Fruit fly (Drosophila melanogaster) whole organism, embryonic: Measurements from ENCODE around the gene BuGZ.

Experiments
- ATbp ChIP-seq: fragments of 200-800 bp; sonication (Bioruptor generic); optimal IDR thresholded peaks from 2 replicates; lab custom pipeline; 2017; ENCODE audit warnings: missing biosample characterization, mild to moderate bottlenecking, missing genetic modification characterization, missing genetic modification reagents
- Asciz ChIP-seq: fragments of 200-800 bp; sonication (Bioruptor generic); optimal IDR thresholded peaks from 2 replicates; lab custom pipeline; 2017; ENCODE audit warnings: missing biosample characterization, mild to moderate bottlenecking, missing genetic modification characterization, missing genetic modification reagents
- Blimp-1 ChIP-seq: fragments of 200-800 bp; sonication (Bioruptor generic); optimal IDR thresholded peaks from 3 replicates; lab custom pipeline; 2018; ENCODE audit warnings: missing biosample characterization, missing genetic modification characterization, mild to moderate bottlenecking, moderate library complexity, missing genetic modification reagents
- Bteb2 ChIP-seq: fragments of 200-800 bp; sonication (Bioruptor generic); optimal IDR thresholded peaks from 2 replicates; lab custom pipeline; 2016; ENCODE audit warnings: missing biosample characterization, missing genetic modification characterization
- CG10321 ChIP-seq: fragments of 200-800 bp; sonication (Bioruptor generic); IDR thresholded peaks from 2 replicates; pipeline ENCODE4 v1.3.6; 2022; ENCODE audit warnings: missing biosample characterization, missing genetic modification characterization
- CG10366 ChIP-seq: fragments of 200-800 bp; sonication (Bioruptor generic); IDR thresholded peaks from 2 replicates; pipeline ENCODE4 v1.3.6; 2022; ENCODE audit warnings: missing biosample characterization, missing genetic modification characterization
- CG11696 ChIP-seq: fragments of 200-800 bp; sonication (Bioruptor generic); IDR thresholded peaks from 2 replicates; pipeline ENCODE4 v1.3.6; 2022; ENCODE audit warnings: missing biosample characterization, missing genetic modification characterization
- CG1233 ChIP-seq: fragments of 200-800 bp; sonication (Bioruptor generic); optimal IDR thresholded peaks from 4 replicates; lab custom pipeline; 2018; ENCODE audit warnings: missing biosample characterization, mild to moderate bottlenecking, missing genetic modification characterization
- CG13296 ChIP-seq: fragments of 200-800 bp; sonication (Bioruptor generic); optimal IDR thresholded peaks from 3 replicates; lab custom pipeline; 2018; ENCODE audit warnings: missing biosample characterization, mild to moderate bottlenecking, missing genetic modification characterization
- CG13894 ChIP-seq: fragments of 200-800 bp; sonication (Bioruptor generic); optimal IDR thresholded peaks from 3 replicates; lab custom pipeline; 2018; ENCODE audit warnings: missing biosample characterization, mild to moderate bottlenecking, missing genetic modification characterization, moderate library complexity
- CG14441 ChIP-seq: fragments of 200-800 bp; sonication (Bioruptor generic); IDR thresholded peaks from 2 replicates; pipeline ENCODE4 v1.3.6; 2022; ENCODE audit warnings: missing biosample characterization, missing genetic modification characterization
- CG17359 ChIP-seq: fragments of 200-800 bp; sonication (Bioruptor generic); optimal IDR thresholded peaks from 3 replicates; lab custom pipeline; 2018; ENCODE audit warnings: missing biosample characterization, mild to moderate bottlenecking, missing genetic modification characterization, moderate library complexity
- CG18599 ChIP-seq: fragments of 200-800 bp; sonication (Bioruptor generic); optimal IDR thresholded peaks from 3 replicates; lab custom pipeline; 2017; ENCODE audit warnings: missing biosample characterization, missing genetic modification characterization, mild to moderate bottlenecking, moderate library complexity, missing genetic modification reagents
- CG2712 ChIP-seq: fragments of 200-800 bp; optimal IDR thresholded peaks from 3 replicates; lab custom pipeline; 2019; ENCODE audit warnings: missing biosample characterization, mild to moderate bottlenecking, missing genetic modification characterization, moderate library complexity
- CG3163 ChIP-seq: fragments of 200-800 bp; sonication (Bioruptor generic); optimal IDR thresholded peaks from 3 replicates; lab custom pipeline; 2016; ENCODE audit warnings: missing biosample characterization, missing genetic modification characterization
- CG32532 ChIP-seq: fragments of 200-800 bp; sonication (Bioruptor generic); IDR thresholded peaks from 2 replicates; pipeline ENCODE4 v1.3.6; 2022; ENCODE audit warnings: missing biosample characterization, missing genetic modification characterization
- CG32767 ChIP-seq: fragments of 200-800 bp; sonication (Bioruptor generic); IDR thresholded peaks from 2 replicates; pipeline ENCODE4 v1.3.6; 2022; ENCODE audit warnings: missing biosample characterization, missing genetic modification characterization
- CG32772 ChIP-seq: fragments of 200-800 bp; sonication (Bioruptor generic); IDR thresholded peaks from 2 replicates; pipeline ENCODE4 v1.3.6; 2022; ENCODE audit warnings: missing biosample characterization, missing genetic modification characterization
- CG3281 ChIP-seq: fragments of 200-800 bp; sonication (Bioruptor generic); optimal IDR thresholded peaks from 3 replicates; lab custom pipeline; 2017; ENCODE audit warnings: missing biosample characterization, mild to moderate bottlenecking, missing genetic modification characterization
- CG4617 ChIP-seq: fragments of 200-800 bp; sonication (Bioruptor generic); optimal IDR thresholded peaks from 3 replicates; lab custom pipeline; 2016; ENCODE audit warnings: missing biosample characterization, missing genetic modification characterization, borderline replicate concordance
- CG6689 ChIP-seq: fragments of 200-800 bp; sonication (Bioruptor generic); IDR thresholded peaks from 2 replicates; pipeline ENCODE4 v1.3.6; 2022; ENCODE audit warnings: missing biosample characterization, missing genetic modification characterization
- CG7372 ChIP-seq: fragments of 200-800 bp; sonication (Bioruptor generic); IDR thresholded peaks from 2 replicates; pipeline ENCODE4 v1.3.6; 2022; ENCODE audit warnings: missing biosample characterization, missing genetic modification characterization
- Camta ChIP-seq: fragments of 200-800 bp; sonication (Bioruptor generic); optimal IDR thresholded peaks from 2 replicates; lab custom pipeline; 2016; ENCODE audit warnings: missing biosample characterization, missing genetic modification characterization
- Drgx ChIP-seq: fragments of 200-800 bp; sonication (Bioruptor generic); IDR thresholded peaks from 2 replicates; pipeline ENCODE4 v1.3.6; 2022; ENCODE audit warnings: missing biosample characterization, missing genetic modification characterization
- Lpt ChIP-seq: fragments of >200 bp; optimal IDR thresholded peaks from 2 replicates; lab custom pipeline; 2018; ENCODE audit warnings: missing biosample characterization, missing genetic modification characterization
- MTF-1 ChIP-seq: fragments of 200-800 bp; sonication (Bioruptor generic); optimal IDR thresholded peaks from 2 replicates; lab custom pipeline; 2018; ENCODE audit warnings: missing biosample characterization, mild to moderate bottlenecking, missing genetic modification characterization, borderline replicate concordance
- Max ChIP-seq: fragments of 200-800 bp; sonication (Bioruptor generic); optimal IDR thresholded peaks from 2 replicates; lab custom pipeline; 2016; ENCODE audit warnings: missing biosample characterization, mild to moderate bottlenecking, missing genetic modification characterization
- Mrtf ChIP-seq: fragments of 200-800 bp; sonication (Bioruptor generic); IDR thresholded peaks from 3 replicates; pipeline ENCODE4 v1.3.6; 2022; ENCODE audit warnings: missing biosample characterization, missing genetic modification characterization
- Sox100B ChIP-seq: fragments of 200-800 bp; sonication (Bioruptor generic); optimal IDR thresholded peaks from 3 replicates; lab custom pipeline; 2018; ENCODE audit warnings: missing biosample characterization, mild to moderate bottlenecking, missing genetic modification characterization
- Xrp1 ChIP-seq: fragments of 200-800 bp; sonication (Bioruptor generic); IDR thresholded peaks from 2 replicates; pipeline ENCODE4 v1.3.6; 2022; ENCODE audit warnings: missing biosample characterization, missing genetic modification characterization
- abd-A ChIP-seq: fragments of 200-800 bp; sonication (Bioruptor generic); optimal IDR thresholded peaks from 3 replicates; lab custom pipeline; 2019; ENCODE audit warnings: missing biosample characterization, mild to moderate bottlenecking, missing genetic modification characterization, moderate library complexity
- caup ChIP-seq: fragments of 200-800 bp; sonication (Bioruptor generic); optimal IDR thresholded peaks from 3 replicates; lab custom pipeline; 2017; ENCODE audit warnings: missing biosample characterization, mild to moderate bottlenecking, missing genetic modification characterization, moderate library complexity; ENCODE audit not compliant: severe bottlenecking
- chinmo ChIP-seq: fragments of 200-800 bp; sonication (Bioruptor generic); IDR thresholded peaks from 4 replicates; pipeline ENCODE4 v1.3.6; 2022; ENCODE audit warnings: missing biosample characterization, missing genetic modification characterization; ENCODE audit not compliant: partially characterized antibody
- crol ChIP-seq: fragments of 200-800 bp; sonication (Bioruptor generic); IDR thresholded peaks from 2 replicates; pipeline ENCODE4 v1.3.6; 2022; ENCODE audit warnings: missing biosample characterization, missing genetic modification characterization
- cwo ChIP-seq: fragments of 200-800 bp; sonication (Bioruptor generic); optimal IDR thresholded peaks from 3 replicates; lab custom pipeline; 2017; ENCODE audit warnings: missing biosample characterization, missing genetic modification characterization, mild to moderate bottlenecking, moderate library complexity, missing genetic modification reagents
- exex ChIP-seq: fragments of 200-800 bp; sonication (Bioruptor generic); optimal IDR thresholded peaks from 4 replicates; lab custom pipeline; 2018; ENCODE audit warnings: missing biosample characterization, mild to moderate bottlenecking, missing genetic modification characterization, moderate library complexity
- fd96Cb ChIP-seq: fragments of 200-800 bp; sonication (Bioruptor generic); optimal IDR thresholded peaks from 2 replicates; lab custom pipeline; 2018; ENCODE audit warnings: missing biosample characterization, mild to moderate bottlenecking, missing genetic modification characterization, moderate library complexity
- gem ChIP-seq: fragments of 200-800 bp; sonication (Bioruptor generic); optimal IDR thresholded peaks from 2 replicates; lab custom pipeline; 2019; ENCODE audit warnings: missing biosample characterization, mild to moderate bottlenecking, missing genetic modification characterization, moderate library complexity
- grau ChIP-seq: fragments of 200-800 bp; optimal IDR thresholded peaks from 3 replicates; lab custom pipeline; 2019; ENCODE audit warnings: missing biosample characterization, mild to moderate bottlenecking, missing genetic modification characterization, moderate library complexity
- gt ChIP-seq: fragments of 200-800 bp; sonication (Bioruptor generic); IDR thresholded peaks from 2 replicates; pipeline ENCODE4 v1.3.6; 2022; ENCODE audit warnings: missing biosample characterization, missing genetic modification characterization
- ind ChIP-seq: fragments of 200-800 bp; sonication (Bioruptor generic); optimal IDR thresholded peaks from 3 replicates; lab custom pipeline; 2016; ENCODE audit warnings: missing biosample characterization, missing genetic modification characterization
- lmd ChIP-seq: fragments of 200-800 bp; sonication (Bioruptor generic); IDR thresholded peaks from 2 replicates; pipeline ENCODE4 v1.3.6; 2022; ENCODE audit warnings: missing biosample characterization, missing genetic modification characterization
- pan ChIP-seq, 4 experiments: fragments of >200 bp in 3 of 4; fragments of 200-800 bp in 1 of 4; sonication (Bioruptor generic) in 1 of 4; optimal IDR thresholded peaks in 3 of 4; IDR thresholded peaks in 1 of 4; 2 replicates each; pipeline versions ENCODE4 v1.3.6 to Lab custom; 2017 to 2022; ENCODE audit warnings: missing biosample characterization in 2 of 4, missing genetic modification characterization in 2 of 4, mixed read lengths in 1 of 4
- phol ChIP-seq: fragments of 200-800 bp; sonication (Bioruptor generic); optimal IDR thresholded peaks from 3 replicates; lab custom pipeline; 2018; ENCODE audit warnings: missing biosample characterization, mild to moderate bottlenecking, missing genetic modification characterization, moderate library complexity
- row ChIP-seq: fragments of 200-800 bp; sonication (Bioruptor generic); IDR thresholded peaks from 3 replicates; pipeline ENCODE4 v1.3.6; 2022; ENCODE audit warnings: missing biosample characterization, missing genetic modification characterization
- scrt ChIP-seq: fragments of 200-800 bp; sonication (Bioruptor generic); optimal IDR thresholded peaks from 2 replicates; lab custom pipeline; 2018; ENCODE audit warnings: missing biosample characterization, mild to moderate bottlenecking, missing genetic modification characterization, moderate library complexity
- sens ChIP-seq: fragments of 200-800 bp; sonication (Bioruptor generic); peaks from one replicate; lab custom pipeline; 2016; ENCODE audit warnings: missing biosample characterization, missing genetic modification characterization
- sim ChIP-seq: fragments of 200-800 bp; sonication (Bioruptor generic); IDR thresholded peaks from 2 replicates; pipeline ENCODE4 v1.3.6; 2022; ENCODE audit warnings: missing biosample characterization, missing genetic modification characterization
- tap ChIP-seq: fragments of 200-800 bp; optimal IDR thresholded peaks from 3 replicates; lab custom pipeline; 2019; ENCODE audit warnings: missing biosample characterization, mild to moderate bottlenecking, missing genetic modification characterization, moderate library complexity
- ttk ChIP-seq: fragments of 200-800 bp; sonication (Bioruptor generic); IDR thresholded peaks from 2 replicates; pipeline ENCODE4 v2.1.2; 2022; ENCODE audit warnings: missing biosample characterization, missing genetic modification characterization

The BuGZ gene

DNA sequence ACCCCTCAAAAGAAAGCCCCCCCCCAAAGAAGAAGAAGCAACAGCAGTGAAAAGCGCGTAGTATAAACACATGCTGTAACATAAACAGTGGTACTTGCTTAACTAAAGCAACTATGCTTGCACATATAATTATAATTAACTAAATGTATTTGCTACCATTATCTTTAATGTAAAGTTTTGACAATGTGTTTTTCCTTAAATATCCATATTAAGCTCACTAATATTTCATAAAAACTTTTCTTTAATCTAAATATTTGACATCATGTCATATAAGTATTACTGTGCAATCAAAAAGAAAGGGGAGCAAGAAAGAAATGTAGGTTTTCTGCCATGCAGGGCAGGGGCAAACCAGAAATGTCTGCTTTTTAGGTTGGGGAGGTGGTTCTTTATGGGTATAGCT lies 26.4 kb upstream of the BuGZ start (continued):
- TF ChIP-seq Max (GFP tag; lab: Kevin White, UChicago) (no peak), scrt (GFP tag; lab: Kevin White, UChicago) (peak; percentile 40), CG18599 (GFP tag; lab: Kevin White, UChicago) (peak; percentile 72), Drgx (GFP tag; lab: Robert Waterston, UW) (0 out of 2 replicates have a peak, but pooled peaks have one; percentile 8), CG32767 (GFP tag; lab: Robert Waterston, UW) (no peak), gem (tag; lab: Kevin White, UChicago) (peak; percentile 37), exex (tag; lab: Kevin White, UChicago) (no peak), CG13296 (peak; percentile 30), Blimp-1 (peak; percentile 56), Bteb2 (GFP tag; lab: Kevin White, UChicago) (no peak), MTF-1 (GFP tag; lab: Kevin White, UChicago) (no peak), CG32532 (GFP tag; lab: Robert Waterston, UW) (peak; percentile 21; the same call in 1 of the 2 replicates), Sox100B (peak; percentile 30), ATbp (no peak), CG11696 (GFP tag; lab: Robert Waterston, UW) (0 out of 2 replicates have a peak, but pooled peaks have one; percentile 10), sim (GFP tag; lab: Robert Waterston, UW) (no peak), lmd (GFP tag; lab: Robert Waterston, UW) (no peak), CG3281 (peak; percentile 53), CG13894 (peak; percentile 76), Asciz (GFP tag; lab: Kevin White, UChicago) (no peak), row (GFP tag; lab: Robert Waterston, UW) (no peak), CG7372 (peak; percentile 13; the same call in 1 of the 2 replicates), CG1233 (GFP tag; lab: Kevin White, UChicago) (peak; percentile 12), Lpt (no peak), CG17359 (tag; lab: Kevin White, UChicago) (peak; percentile 70), CG32772 (GFP tag; lab: Robert Waterston, UW) (peak; percentile 63; the same call in 1 of the 2 replicates), tap (tag; lab: Kevin White, UChicago) (peak; percentile 54), abd-A (peak; percentile 67), phol (tag; lab: Kevin White, UChicago) (peak; percentile 51), cwo (peak; percentile 43), CG2712 (tag; lab: Kevin White, UChicago) (peak; percentile 32), CG14441 (GFP tag; lab: Robert Waterston, UW) (no peak; the same call in 1 of the 2 replicates), CG6689 (GFP tag; lab: Robert Waterston, UW) (peak; percentile 49; the same call in 1 of the 2 replicates), grau (tag; lab: Kevin White, UChicago) (peak; percentile 10), CG10366 (GFP tag; lab: Robert Waterston, UW) (no peak), Camta (no peak), gt (GFP tag; lab: Robert Waterston, UW) (no peak), Mrtf (GFP tag; lab: Robert Waterston, UW) (no peak), ttk (GFP tag; lab: Robert Waterston, UW) (peak; percentile 41), sens (peak; percentile 74), CG4617 (GFP tag; lab: Kevin White, UChicago) (no peak), CG3163 (GFP tag; lab: Kevin White, UChicago) (no peak), fd96Cb (peak; percentile 16), Xrp1 (GFP tag; lab: Robert Waterston, UW) (peak; percentile 39; the same call in 1 of the 2 replicates), caup (GFP tag; lab: Kevin White, UChicago) (no peak), crol (peak; percentile 81), CG10321 (no peak), ind (GFP tag; lab: Kevin White, UChicago) (peak; percentile 34), chinmo (no peak), pan (optimal IDR thresholded peaks at IDR 0.05; lab: Kevin White, UChicago) (no peak), pan (GFP tag; optimal IDR thresholded peaks at IDR 0.05 in 1 of 2, IDR thresholded peaks at IDR 0.05 in 1 of 2) (peak in 1 of 2 experiments; percentile 63)
